Worm (Caenorhabditis elegans) whole organism, L3 larva: ENCODE data around the gene C14C10.1.
A peak's percentile ranks its signal among the peaks of the same experiment; 100 is the strongest.

Experiments
- R02D3.7 ChIP-seq: fragments of 150-350 bp; optimal IDR thresholded peaks from 2 replicates; lab custom pipeline; 2014; ENCODE audit warnings: missing biosample characterization, missing genetic modification characterization
- ZK546.5 ChIP-seq: sonication (generic microtip); optimal IDR thresholded peaks from 2 replicates; lab custom pipeline; 2017; ENCODE audit warnings: missing biosample characterization, missing genetic modification characterization
- aly-2 ChIP-seq: fragments of 150-350 bp; optimal IDR thresholded peaks from 2 replicates; lab custom pipeline; 2014; ENCODE audit warnings: missing biosample characterization, missing genetic modification characterization
- ama-1 ChIP-seq: fragments of 150-350 bp; optimal IDR thresholded peaks from 2 replicates; lab custom pipeline; 2018
- ceh-16 ChIP-seq: sonication (generic microtip); optimal IDR thresholded peaks from 2 replicates; lab custom pipeline; 2017; ENCODE audit warnings: missing biosample characterization, missing genetic modification characterization
- ceh-28 ChIP-seq: fragments of 150-350 bp; optimal IDR thresholded peaks from 2 replicates; lab custom pipeline; 2014; ENCODE audit warnings: missing biosample characterization, missing genetic modification reagents, missing genetic modification characterization
- ceh-82 ChIP-seq: fragments of 150-350 bp; optimal IDR thresholded peaks from 2 replicates; lab custom pipeline; 2014; ENCODE audit warnings: missing biosample characterization, missing genetic modification characterization
- daf-12 ChIP-seq: fragments of 150-350 bp; optimal IDR thresholded peaks from 2 replicates; lab custom pipeline; 2014; ENCODE audit warnings: missing biosample characterization, missing genetic modification reagents, missing genetic modification characterization
- egl-27 ChIP-seq: sonication (generic microtip); optimal IDR thresholded peaks from 4 replicates; lab custom pipeline; 2017; ENCODE audit warnings: missing biosample characterization, missing genetic modification reagents, missing genetic modification characterization
- egl-5 ChIP-seq: fragments of 150-350 bp; optimal IDR thresholded peaks from 2 replicates; lab custom pipeline; 2017; ENCODE audit warnings: missing biosample characterization, missing genetic modification reagents, missing genetic modification characterization, inconsistent platforms
- elt-1 ChIP-seq: fragments of 150-350 bp; optimal IDR thresholded peaks from 2 replicates; lab custom pipeline; 2014; ENCODE audit warnings: missing biosample characterization, missing genetic modification characterization
- elt-2 ChIP-seq: sonication (generic microtip); optimal IDR thresholded peaks from 2 replicates; lab custom pipeline; 2016; ENCODE audit warnings: missing genetic modification reagents, mild to moderate bottlenecking, missing genetic modification characterization, missing compliant biosample characterization
- elt-3 ChIP-seq, 3 experiments: fragments of 150-350 bp in 1 of 3; sonication (generic microtip) in 2 of 3; optimal IDR thresholded peaks; 2 replicates in 2 of 3; 4 replicates in 1 of 3; lab custom pipeline; 2014 to 2017; ENCODE audit warnings: missing biosample characterization in 3 of 3, missing genetic modification characterization in 3 of 3
- eor-1 ChIP-seq, 2 experiments: fragments of 150-350 bp; optimal IDR thresholded peaks; 2 replicates each; lab custom pipeline; 2014 to 2018; ENCODE audit warnings: missing biosample characterization in 2 of 2, missing genetic modification characterization in 2 of 2
- fkh-10 ChIP-seq: sonication (generic microtip); optimal IDR thresholded peaks from 2 replicates; lab custom pipeline; 2017; ENCODE audit warnings: missing biosample characterization, missing genetic modification reagents, missing genetic modification characterization
- fkh-2 ChIP-seq: fragments of 150-350 bp; optimal IDR thresholded peaks from 2 replicates; lab custom pipeline; 2014; ENCODE audit warnings: missing biosample characterization, missing genetic modification reagents, missing genetic modification characterization
- fos-1 ChIP-seq: fragments of 150-350 bp; optimal IDR thresholded peaks from 2 replicates; lab custom pipeline; 2014; ENCODE audit warnings: missing biosample characterization, missing genetic modification characterization
- hmg-11 ChIP-seq: sonication (generic microtip); optimal IDR thresholded peaks from 2 replicates; lab custom pipeline; 2016; ENCODE audit warnings: missing genetic modification characterization, missing compliant biosample characterization
- jun-1 ChIP-seq: fragments of 150-350 bp; optimal IDR thresholded peaks from 2 replicates; lab custom pipeline; 2014; ENCODE audit warnings: missing biosample characterization, missing genetic modification reagents, missing genetic modification characterization
- lin-15B ChIP-seq: fragments of 150-350 bp; optimal IDR thresholded peaks from 2 replicates; lab custom pipeline; 2014; ENCODE audit warnings: missing biosample characterization, missing genetic modification characterization
- lin-39 ChIP-seq: fragments of 150-350 bp; optimal IDR thresholded peaks from 2 replicates; lab custom pipeline; 2018; ENCODE audit warnings: missing biosample characterization, missing genetic modification reagents, missing genetic modification characterization
- lsy-12 ChIP-seq: sonication (generic microtip); optimal IDR thresholded peaks from 2 replicates; lab custom pipeline; 2016; ENCODE audit warnings: mild to moderate bottlenecking, missing genetic modification characterization, missing compliant biosample characterization
- mdl-1 ChIP-seq: fragments of 150-350 bp; optimal IDR thresholded peaks from 2 replicates; lab custom pipeline; 2014; ENCODE audit warnings: missing biosample characterization, missing genetic modification characterization
- mml-1 ChIP-seq: fragments of 150-350 bp; sonication (generic microtip); optimal IDR thresholded peaks from 3 replicates; lab custom pipeline; 2014; ENCODE audit warnings: missing biosample characterization, missing genetic modification characterization
- nfya-1 ChIP-seq: sonication (generic microtip); optimal IDR thresholded peaks from 2 replicates; lab custom pipeline; 2017; ENCODE audit warnings: missing genetic modification characterization, mild to moderate bottlenecking, missing compliant biosample characterization, antibody characterized with exemption, moderate library complexity; ENCODE audit not compliant: insufficient read depth
- nhr-11 ChIP-seq: fragments of 150-350 bp; optimal IDR thresholded peaks from 2 replicates; lab custom pipeline; 2014; ENCODE audit warnings: missing biosample characterization, missing genetic modification characterization
- nhr-12 ChIP-seq: fragments of 150-350 bp; optimal IDR thresholded peaks from 2 replicates; lab custom pipeline; 2014; ENCODE audit warnings: missing biosample characterization, missing genetic modification characterization
- nhr-23 ChIP-seq: fragments of 150-350 bp; optimal IDR thresholded peaks from 2 replicates; lab custom pipeline; 2014; ENCODE audit warnings: missing biosample characterization, missing genetic modification reagents, missing genetic modification characterization
- nhr-237 ChIP-seq: fragments of 150-350 bp; optimal IDR thresholded peaks from 2 replicates; lab custom pipeline; 2014; ENCODE audit warnings: missing biosample characterization, missing genetic modification characterization
- nhr-25 ChIP-seq: sonication (generic microtip); optimal IDR thresholded peaks from 2 replicates; lab custom pipeline; 2017; ENCODE audit warnings: missing biosample characterization, missing genetic modification characterization
- nhr-28 ChIP-seq: fragments of 150-350 bp; optimal IDR thresholded peaks from 2 replicates; lab custom pipeline; 2014; ENCODE audit warnings: missing biosample characterization, missing genetic modification characterization
- nhr-67 ChIP-seq: fragments of 150-350 bp; optimal IDR thresholded peaks from 2 replicates; lab custom pipeline; 2014; ENCODE audit warnings: missing biosample characterization, missing genetic modification characterization
- nhr-76 ChIP-seq: fragments of 150-350 bp; sonication (generic microtip); optimal IDR thresholded peaks from 5 replicates; lab custom pipeline; 2014; ENCODE audit warnings: missing biosample characterization, missing genetic modification characterization
- nhr-77 ChIP-seq: fragments of 150-350 bp; optimal IDR thresholded peaks from 2 replicates; lab custom pipeline; 2014; ENCODE audit warnings: missing biosample characterization, missing genetic modification characterization
- pha-4 ChIP-seq: fragments of 150-350 bp; optimal IDR thresholded peaks from 2 replicates; lab custom pipeline; 2014; ENCODE audit warnings: missing biosample characterization, missing genetic modification reagents, missing genetic modification characterization
- pqm-1 ChIP-seq: fragments of 150-350 bp; optimal IDR thresholded peaks from 2 replicates; lab custom pipeline; 2017; ENCODE audit warnings: missing biosample characterization, missing genetic modification characterization, inconsistent platforms
- sea-2 ChIP-seq: fragments of 150-350 bp; sonication (generic microtip); optimal IDR thresholded peaks from 4 replicates; lab custom pipeline; 2014; ENCODE audit warnings: missing biosample characterization, missing genetic modification reagents, missing genetic modification characterization
- snpc-4 ChIP-seq: fragments of 150-350 bp; optimal IDR thresholded peaks from 2 replicates; lab custom pipeline; 2014; ENCODE audit warnings: missing biosample characterization, missing genetic modification characterization
- tbx-2 ChIP-seq: sonication (generic microtip); optimal IDR thresholded peaks from 2 replicates; lab custom pipeline; 2016; ENCODE audit warnings: mild to moderate bottlenecking, missing genetic modification characterization, missing compliant biosample characterization
- unc-39 ChIP-seq: sonication (generic microtip); optimal IDR thresholded peaks from 4 replicates; lab custom pipeline; 2017; ENCODE audit warnings: missing biosample characterization, missing genetic modification characterization
- unc-62 ChIP-seq: fragments of 150-350 bp; sonication (generic microtip); optimal IDR thresholded peaks from 4 replicates; lab custom pipeline; 2014; ENCODE audit warnings: missing biosample characterization, missing genetic modification reagents, missing genetic modification characterization
- zag-1 ChIP-seq: fragments of 150-350 bp; optimal IDR thresholded peaks from 2 replicates; lab custom pipeline; 2014; ENCODE audit warnings: missing biosample characterization, missing genetic modification characterization
- ztf-11 ChIP-seq: fragments of 150-350 bp; optimal IDR thresholded peaks from 2 replicates; lab custom pipeline; 2014; ENCODE audit warnings: missing biosample characterization, missing genetic modification characterization
- ztf-4 ChIP-seq: fragments of 150-350 bp; optimal IDR thresholded peaks from 2 replicates; lab custom pipeline; 2014; ENCODE audit warnings: missing biosample characterization, missing genetic modification characterization

Gene C14C10.1

DNA sequence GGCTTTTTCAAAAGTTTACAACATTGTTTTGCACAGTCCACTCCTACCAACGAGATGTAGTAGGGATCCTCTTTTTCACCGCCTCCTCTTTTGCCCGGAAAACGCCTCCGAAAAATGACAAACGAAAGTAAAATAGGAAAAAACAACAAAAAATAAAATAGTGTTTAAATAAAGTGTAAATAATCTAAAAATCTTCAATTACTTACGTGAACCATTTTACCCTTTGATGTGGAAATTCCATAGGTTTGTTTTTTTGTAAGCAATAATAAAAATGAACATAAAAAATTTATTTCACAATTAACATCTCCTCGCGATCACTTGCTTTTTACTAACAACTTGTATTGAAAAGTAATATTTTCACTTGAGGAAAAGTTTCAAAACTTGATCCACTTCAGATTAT is at the start of gene C14C10.1:
TSS of gene C14C10.1 (plus strand) at position 301 of the 400 bp plus-strand sequence.
- no peak for TF ChIP-seq ceh-16
- TF ChIP-seq eor-1 (tag; optimal IDR thresholded peaks at IDR 0.05; lab: Kevin White, UChicago), result no peak
- no peak for TF ChIP-seq lsy-12 (tag; lab: Kevin White, UChicago)
- no peak for TF ChIP-seq egl-5 (tag; lab: Kevin White, UChicago)
- TF ChIP-seq unc-39 (tag; lab: Kevin White, UChicago), result no peak
- TF ChIP-seq fos-1 (tag; lab: Kevin White, UChicago), result no peak
- TF ChIP-seq nhr-67 (tag; lab: Kevin White, UChicago), result no peak
- TF ChIP-seq elt-3 (tag; optimal IDR thresholded peaks at IDR 0.05; lab: Kevin White, UChicago), result no peak
- no peak for TF ChIP-seq nhr-25
- no peak for TF ChIP-seq nhr-76

DNA sequence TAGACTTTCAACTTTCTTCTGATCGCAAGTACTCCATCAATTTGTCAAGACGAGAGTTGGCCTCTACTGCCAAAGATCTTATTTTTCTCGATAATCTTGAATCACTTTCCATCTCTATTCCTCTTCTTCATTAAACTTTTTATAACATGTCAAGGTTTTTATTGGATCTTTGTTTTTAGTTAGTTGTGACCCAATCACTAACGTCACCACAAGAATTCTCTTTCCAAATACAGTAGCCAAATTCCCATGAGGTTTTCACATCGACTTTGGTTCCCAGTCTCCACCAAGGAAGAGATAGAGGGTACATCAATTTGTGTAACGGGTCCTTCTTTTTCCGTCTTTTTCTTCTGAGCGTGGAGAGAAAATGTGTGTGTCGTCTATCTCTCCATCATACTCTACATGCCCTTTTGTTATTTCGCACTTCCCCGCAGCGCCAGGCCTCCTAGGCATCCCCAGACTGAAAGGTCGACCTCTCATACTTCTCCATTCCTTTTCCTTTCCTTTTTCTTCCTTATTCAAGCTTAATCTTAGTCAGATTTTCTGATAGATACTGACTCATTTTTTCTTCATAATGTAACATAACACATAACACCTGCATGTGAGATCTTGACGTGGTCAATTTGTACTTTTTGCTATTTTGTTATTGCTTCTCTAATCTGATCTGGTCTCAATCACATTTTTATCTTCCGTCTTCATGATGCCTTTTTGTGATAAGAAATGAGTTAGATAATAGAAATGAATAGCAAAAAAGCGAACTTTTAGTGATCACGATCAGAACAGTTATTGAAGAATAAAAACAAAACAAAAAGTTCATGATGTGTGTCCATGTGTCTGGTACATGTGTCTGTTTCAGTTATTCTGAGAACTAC is 48.9 kb upstream of the C14C10.1 start:
- TF ChIP-seq sea-2 (GFP tag; lab: Kevin White, UChicago), result no peak
- TF ChIP-seq nhr-12 (tag; lab: Kevin White, UChicago), result no peak
- no peak for TF ChIP-seq fkh-10 (GFP tag; lab: Kevin White, UChicago)
- TF ChIP-seq snpc-4 (tag; lab: Kevin White, UChicago), result no peak
- TF ChIP-seq ceh-82 (tag; lab: Kevin White, UChicago), result no peak
- no peak for TF ChIP-seq fos-1 (tag; lab: Kevin White, UChicago)
- no peak for TF ChIP-seq ceh-28 (tag; lab: Kevin White, UChicago)
- TF ChIP-seq ama-1 (lab: Kevin White, UChicago), result no peak
- TF ChIP-seq mml-1 (tag; lab: Kevin White, UChicago), result no peak
- no peak for TF ChIP-seq pqm-1 (tag; lab: Kevin White, UChicago)
- no peak for TF ChIP-seq mdl-1
- peak; percentile 39 for TF ChIP-seq nfya-1 (tag; lab: Kevin White, UChicago)
- TF ChIP-seq lsy-12 (tag; lab: Kevin White, UChicago), result no peak
- TF ChIP-seq elt-1 (tag; lab: Kevin White, UChicago), result peak; percentile 95
- no peak for TF ChIP-seq daf-12
- TF ChIP-seq hmg-11, result peak; percentile 24
- TF ChIP-seq fkh-2 (tag; lab: Kevin White, UChicago), result no peak
- no peak for TF ChIP-seq tbx-2 (tag; lab: Kevin White, UChicago)
- no peak for TF ChIP-seq nhr-67 (tag; lab: Kevin White, UChicago)
- no peak for TF ChIP-seq nhr-237 (tag; lab: Kevin White, UChicago)
- TF ChIP-seq egl-5 (tag; lab: Kevin White, UChicago), result no peak
- TF ChIP-seq unc-62, result no peak
- TF ChIP-seq lin-39 (tag; lab: Kevin White, UChicago), result peak; percentile 3
- TF ChIP-seq eor-1 (tag; optimal IDR thresholded peaks at IDR 0.05; lab: Kevin White, UChicago), result no peak
- peak; percentile 27 for TF ChIP-seq nhr-25
- TF ChIP-seq egl-27 (tag; lab: Kevin White, UChicago), result no peak
- no peak for TF ChIP-seq nhr-11 (tag; lab: Kevin White, UChicago)

DNA sequence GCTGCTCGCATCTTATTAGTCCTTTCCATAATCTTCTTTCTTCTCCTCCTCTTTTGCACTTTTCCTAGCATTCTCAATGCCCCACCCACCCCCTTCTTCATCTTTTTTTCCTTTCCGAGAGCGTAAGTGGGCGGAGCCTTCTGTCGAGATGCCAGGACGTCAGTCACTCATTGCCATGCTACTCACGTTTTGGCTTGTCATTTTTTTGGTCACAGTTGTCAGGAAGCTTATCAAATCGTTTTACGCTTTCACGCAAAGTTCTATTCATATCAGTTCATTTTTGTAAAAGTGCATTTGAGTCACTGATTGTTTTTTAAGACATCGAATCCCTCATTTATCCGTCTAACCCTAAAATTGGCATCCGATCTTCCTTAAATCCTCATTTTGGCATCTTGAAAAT is 48.1 kb upstream of the C14C10.1 start:
- peak; percentile 5 for TF ChIP-seq elt-2 (tag; lab: Kevin White, UChicago)
- TF ChIP-seq pqm-1 (tag; lab: Kevin White, UChicago), result no peak
- TF ChIP-seq egl-27 (tag; lab: Kevin White, UChicago), result no peak
- TF ChIP-seq ztf-11 (tag; lab: Kevin White, UChicago), result no peak
- TF ChIP-seq lsy-12 (tag; lab: Kevin White, UChicago), result no peak
- no peak for TF ChIP-seq snpc-4 (tag; lab: Kevin White, UChicago)
- TF ChIP-seq unc-39 (tag; lab: Kevin White, UChicago), result no peak
- peak; percentile 37 for TF ChIP-seq daf-12
- no peak for TF ChIP-seq eor-1 (tag; optimal IDR thresholded peaks at IDR 0.05; lab: Kevin White, UChicago)
- TF ChIP-seq aly-2 (tag; lab: Kevin White, UChicago), result no peak
- no peak for TF ChIP-seq pha-4 (tag; lab: Kevin White, UChicago)
- TF ChIP-seq nhr-28 (tag; lab: Kevin White, UChicago), result no peak
- no peak for TF ChIP-seq nhr-67 (tag; lab: Kevin White, UChicago)
- no peak for TF ChIP-seq nhr-11 (tag; lab: Kevin White, UChicago)
- no peak for TF ChIP-seq nhr-76
- no peak for TF ChIP-seq ztf-4 (tag; lab: Kevin White, UChicago)
- no peak for TF ChIP-seq fkh-2 (tag; lab: Kevin White, UChicago)
- TF ChIP-seq lin-15B, result no peak
- TF ChIP-seq zag-1, result no peak
- no peak for TF ChIP-seq ZK546.5
- TF ChIP-seq mml-1 (tag; lab: Kevin White, UChicago), result no peak
- TF ChIP-seq tbx-2 (tag; lab: Kevin White, UChicago), result no peak
- TF ChIP-seq ceh-28 (tag; lab: Kevin White, UChicago), result no peak
- peak; percentile 88 for TF ChIP-seq unc-62
- no peak for TF ChIP-seq nhr-25
- no peak for TF ChIP-seq sea-2 (GFP tag; lab: Kevin White, UChicago)
- TF ChIP-seq hmg-11, result no peak
- TF ChIP-seq egl-5 (tag; lab: Kevin White, UChicago), result no peak
- no peak for TF ChIP-seq nhr-77 (tag; lab: Kevin White, UChicago)
- TF ChIP-seq jun-1 (tag; lab: Kevin White, UChicago), result no peak
- no peak for TF ChIP-seq ceh-16
- no peak for TF ChIP-seq elt-1 (tag; lab: Kevin White, UChicago)
- TF ChIP-seq nhr-237 (tag; lab: Kevin White, UChicago), result no peak
- no peak for TF ChIP-seq R02D3.7 (tag; lab: Kevin White, UChicago)
- no peak for TF ChIP-seq fkh-10 (GFP tag; lab: Kevin White, UChicago)
- no peak for TF ChIP-seq mdl-1
- TF ChIP-seq lin-39 (tag; lab: Kevin White, UChicago), result no peak
- TF ChIP-seq nhr-23 (tag; lab: Kevin White, UChicago), result peak; percentile 25
